Worm (Caenorhabditis elegans) whole organism, L1 larva: Measurements from ENCODE around the gene srh-215.

ENCODE experiments used
- C16A3.4 ChIP-seq: fragments of 150-350 bp; optimal IDR thresholded peaks from 2 replicates; lab custom pipeline; 2014; ENCODE audit warnings: missing biosample characterization, missing genetic modification characterization
- F16B12.6 ChIP-seq: fragments of 150-350 bp; optimal IDR thresholded peaks from 2 replicates; lab custom pipeline; 2014; ENCODE audit warnings: missing biosample characterization, missing genetic modification characterization
- aha-1 ChIP-seq: fragments of 150-350 bp; optimal IDR thresholded peaks from 2 replicates; lab custom pipeline; 2014; ENCODE audit warnings: missing biosample characterization, missing genetic modification characterization
- ama-1 ChIP-seq: fragments of 150-350 bp; optimal IDR thresholded peaks from 2 replicates; lab custom pipeline; 2014
- ceh-63 ChIP-seq: fragments of 200-800 bp; sonication (Bioruptor generic); optimal IDR thresholded peaks from 2 replicates; lab custom pipeline; 2018; ENCODE audit warnings: mild to moderate bottlenecking, missing genetic modification characterization, missing compliant biosample characterization
- ces-1 ChIP-seq: fragments of 150-350 bp; optimal IDR thresholded peaks from 2 replicates; lab custom pipeline; 2014; ENCODE audit warnings: missing biosample characterization, missing genetic modification reagents, missing genetic modification characterization
- dpl-1 ChIP-seq, 3 experiments: fragments of 150-350 bp in 2 of 3; sonication (generic microtip) in 1 of 3; optimal IDR thresholded peaks; 2 replicates each; lab custom pipeline; 2014 to 2017; ENCODE audit warnings: missing biosample characterization in 3 of 3, missing genetic modification characterization in 3 of 3, missing genetic modification reagents in 3 of 3
- dsc-1 ChIP-seq: sonication (generic microtip); optimal IDR thresholded peaks from 2 replicates; lab custom pipeline; 2016; ENCODE audit warnings: mild to moderate bottlenecking, missing genetic modification characterization, missing compliant biosample characterization
- efl-1 ChIP-seq, 4 experiments: fragments of 150-350 bp; optimal IDR thresholded peaks in 3 of 4; peaks in 1 of 4; 1 replicate in 1 of 4; 2 replicates in 3 of 4; lab custom pipeline; 2014; ENCODE audit warnings: missing biosample characterization in 2 of 4, missing genetic modification characterization in 2 of 4, missing genetic modification reagents in 2 of 4
- elt-2 ChIP-seq: sonication (generic microtip); optimal IDR thresholded peaks from 2 replicates; lab custom pipeline; 2016; ENCODE audit warnings: missing genetic modification characterization, mild to moderate bottlenecking, inconsistent platforms, missing compliant biosample characterization, missing genetic modification reagents
- fkh-4 ChIP-seq: sonication (generic microtip); optimal IDR thresholded peaks from 2 replicates; lab custom pipeline; 2016; ENCODE audit warnings: missing compliant biosample characterization, missing genetic modification characterization, borderline replicate concordance
- fkh-8 ChIP-seq: sonication (generic microtip); optimal IDR thresholded peaks from 2 replicates; lab custom pipeline; 2016; ENCODE audit warnings: mild to moderate bottlenecking, missing genetic modification characterization, missing compliant biosample characterization
- fos-1 ChIP-seq: fragments of 150-350 bp; optimal IDR thresholded peaks from 2 replicates; lab custom pipeline; 2014; ENCODE audit warnings: missing biosample characterization, missing genetic modification characterization
- grh-1 ChIP-seq: fragments of 200-800 bp; sonication (Bioruptor generic); IDR thresholded peaks from 2 replicates; pipeline ENCODE4 v1.3.6; 2022; ENCODE audit warnings: missing genetic modification reagents, missing genetic modification characterization, missing compliant biosample characterization
- hlh-17 ChIP-seq: fragments of 200-800 bp; sonication (Bioruptor generic); optimal IDR thresholded peaks from 2 replicates; lab custom pipeline; 2018; ENCODE audit warnings: missing genetic modification characterization, mild to moderate bottlenecking, missing compliant biosample characterization, moderate library complexity, borderline replicate concordance
- hpl-2 ChIP-seq: fragments of 150-350 bp; optimal IDR thresholded peaks from 2 replicates; lab custom pipeline; 2014; ENCODE audit warnings: missing biosample characterization, missing genetic modification reagents, missing genetic modification characterization
- irx-1 ChIP-seq: sonication (generic microtip); optimal IDR thresholded peaks from 2 replicates; lab custom pipeline; 2016; ENCODE audit warnings: missing genetic modification characterization, missing compliant biosample characterization
- isw-1 ChIP-seq: fragments of 200-800 bp; sonication (Bioruptor generic); IDR thresholded peaks from 2 replicates; pipeline ENCODE4 v1.3.6; 2022; ENCODE audit warnings: missing genetic modification characterization, missing compliant biosample characterization
- lin-13 ChIP-seq: fragments of 150-350 bp; optimal IDR thresholded peaks from 2 replicates; lab custom pipeline; 2014; ENCODE audit warnings: missing biosample characterization, missing genetic modification reagents, missing genetic modification characterization
- lin-14 ChIP-seq: fragments of 200-800 bp; sonication (Bioruptor generic); optimal IDR thresholded peaks from 2 replicates; lab custom pipeline; 2018; ENCODE audit warnings: mild to moderate bottlenecking, missing genetic modification characterization, moderate library complexity, missing compliant biosample characterization
- lin-35 ChIP-seq, 2 experiments: fragments of 150-350 bp; optimal IDR thresholded peaks; 2 replicates each; lab custom pipeline; 2014; ENCODE audit warnings: missing biosample characterization in 2 of 2, missing genetic modification characterization in 2 of 2, missing genetic modification reagents in 2 of 2
- lin-39 ChIP-seq: fragments of 150-350 bp; optimal IDR thresholded peaks from 2 replicates; lab custom pipeline; 2014; ENCODE audit warnings: missing biosample characterization, missing genetic modification reagents, missing genetic modification characterization
- lir-3 ChIP-seq: sonication (generic microtip); optimal IDR thresholded peaks from 2 replicates; lab custom pipeline; 2016; ENCODE audit warnings: mild to moderate bottlenecking, missing genetic modification characterization, moderate library complexity, missing compliant biosample characterization; ENCODE audit not compliant: poor library complexity
- mab-9 ChIP-seq: fragments of 200-800 bp; sonication (Bioruptor generic); IDR thresholded peaks from 2 replicates; pipeline ENCODE4 v1.3.6; 2022; ENCODE audit warnings: missing genetic modification reagents, missing genetic modification characterization, missing compliant biosample characterization
- mdl-1 ChIP-seq, 2 experiments: fragments of 150-350 bp; optimal IDR thresholded peaks; 2 replicates each; lab custom pipeline; 2014 to 2017; ENCODE audit warnings: missing biosample characterization in 2 of 2, missing genetic modification characterization in 2 of 2, inconsistent platforms in 1 of 2
- mef-2 ChIP-seq: fragments of 150-350 bp; optimal IDR thresholded peaks from 2 replicates; lab custom pipeline; 2014; ENCODE audit warnings: missing biosample characterization, missing genetic modification characterization
- nhr-11 ChIP-seq: fragments of 150-350 bp; optimal IDR thresholded peaks from 2 replicates; lab custom pipeline; 2014; ENCODE audit warnings: missing biosample characterization, missing genetic modification characterization
- nhr-12 ChIP-seq: sonication (generic microtip); optimal IDR thresholded peaks from 2 replicates; lab custom pipeline; 2017; ENCODE audit warnings: missing biosample characterization, missing genetic modification characterization
- nhr-19 ChIP-seq: fragments of 200-800 bp; sonication (Bioruptor generic); conservative IDR thresholded peaks from 2 replicates; pipeline ENCODE4 v1.3.6; 2022; ENCODE audit warnings: missing genetic modification characterization, missing compliant biosample characterization
- nhr-20 ChIP-seq: sonication (generic microtip); optimal IDR thresholded peaks from 2 replicates; lab custom pipeline; 2016; ENCODE audit warnings: mild to moderate bottlenecking, missing genetic modification characterization, missing compliant biosample characterization
- nhr-71 ChIP-seq: sonication (generic microtip); optimal IDR thresholded peaks from 2 replicates; lab custom pipeline; 2016; ENCODE audit warnings: mild to moderate bottlenecking, missing genetic modification characterization, moderate library complexity, missing compliant biosample characterization
- nhr-76 ChIP-seq: sonication (generic microtip); optimal IDR thresholded peaks from 2 replicates; lab custom pipeline; 2017; ENCODE audit warnings: missing biosample characterization, missing genetic modification characterization
- nhr-77 ChIP-seq: fragments of 150-350 bp; optimal IDR thresholded peaks from 2 replicates; lab custom pipeline; 2014; ENCODE audit warnings: missing biosample characterization, missing genetic modification characterization
- nhr-85 ChIP-seq: sonication (generic microtip); peaks from one replicate; lab custom pipeline; 2016; ENCODE audit warnings: missing genetic modification characterization, inconsistent platforms, missing compliant biosample characterization
- nhr-90 ChIP-seq: sonication (generic microtip); optimal IDR thresholded peaks from 2 replicates; lab custom pipeline; 2016; ENCODE audit warnings: mild to moderate bottlenecking, missing genetic modification characterization, missing compliant biosample characterization; ENCODE audit not compliant: poor library complexity
- pax-3 ChIP-seq: fragments of 200-800 bp; sonication (Bioruptor generic); optimal IDR thresholded peaks from 2 replicates; lab custom pipeline; 2018; ENCODE audit warnings: mild to moderate bottlenecking, missing genetic modification characterization, moderate library complexity, missing compliant biosample characterization
- pqm-1 ChIP-seq: sonication (generic microtip); optimal IDR thresholded peaks from 3 replicates; lab custom pipeline; 2017; ENCODE audit warnings: missing biosample characterization, missing genetic modification characterization
- rnt-1 ChIP-seq: sonication (generic microtip); optimal IDR thresholded peaks from 2 replicates; lab custom pipeline; 2016; ENCODE audit warnings: mild to moderate bottlenecking, missing genetic modification characterization, moderate library complexity, missing compliant biosample characterization
- skn-1 ChIP-seq: fragments of 150-350 bp; optimal IDR thresholded peaks from 2 replicates; lab custom pipeline; 2014; ENCODE audit warnings: missing biosample characterization, missing genetic modification characterization
- tlp-1 ChIP-seq: fragments of 150-350 bp; optimal IDR thresholded peaks from 2 replicates; lab custom pipeline; 2014; ENCODE audit warnings: missing biosample characterization, missing genetic modification characterization
- unc-130 ChIP-seq: fragments of 150-350 bp; optimal IDR thresholded peaks from 2 replicates; lab custom pipeline; 2017; ENCODE audit warnings: missing biosample characterization, missing genetic modification characterization, inconsistent platforms
- unc-30 ChIP-seq: sonication (generic microtip); optimal IDR thresholded peaks from 2 replicates; lab custom pipeline; 2017; ENCODE audit warnings: missing biosample characterization, missing genetic modification characterization
- vab-15 ChIP-seq: sonication (generic microtip); optimal IDR thresholded peaks from 2 replicates; lab custom pipeline; 2017; ENCODE audit warnings: missing genotype, mild to moderate bottlenecking, missing genetic modification characterization, missing compliant biosample characterization
- xbp-1 ChIP-seq: sonication (generic microtip); optimal IDR thresholded peaks from 2 replicates; lab custom pipeline; 2016; ENCODE audit warnings: missing genetic modification characterization, missing compliant biosample characterization
- zip-4 ChIP-seq: fragments of 200-800 bp; sonication (Bioruptor generic); optimal IDR thresholded peaks from 2 replicates; lab custom pipeline; 2018; ENCODE audit warnings: mild to moderate bottlenecking, missing genetic modification characterization, moderate library complexity, missing compliant biosample characterization
- ztf-11 ChIP-seq, 2 experiments: sonication (generic microtip); optimal IDR thresholded peaks; 2 replicates each; lab custom pipeline; 2016 to 2017; ENCODE audit warnings: missing genetic modification characterization in 2 of 2, missing biosample characterization in 1 of 2, missing compliant biosample characterization in 1 of 2

srh-215 gene

ce11 chrV:16827485-16827884 lies 4.3 kb downstream of the srh-215 start, which contains the start of gene srh-216:
Gene srh-216, minus strand, starts transcription at chrV:16827585.
- no peak for TF ChIP-seq unc-30 (tag; lab: Kevin White, UChicago)
- no peak for TF ChIP-seq lin-14 (GFP tag; lab: Kevin White, UChicago)
- TF ChIP-seq ceh-63: no peak
- TF ChIP-seq ztf-11 (tag; optimal IDR thresholded peaks at IDR 0.05; lab: Kevin White, UChicago): no peak
- TF ChIP-seq vab-15 (tag; lab: Kevin White, UChicago): no peak
- no peak for TF ChIP-seq pax-3
- TF ChIP-seq lin-39 (tag; lab: Kevin White, UChicago): no peak
- TF ChIP-seq lin-13 (GFP tag; lab: Kevin White, UChicago): no peak
- no peak for TF ChIP-seq dsc-1
- TF ChIP-seq irx-1 (tag; lab: Kevin White, UChicago): no peak
- no peak for TF ChIP-seq fos-1 (tag; lab: Kevin White, UChicago)
- TF ChIP-seq rnt-1 (tag; lab: Kevin White, UChicago): no peak
- TF ChIP-seq fkh-4 (tag; lab: Kevin White, UChicago): no peak
- TF ChIP-seq hpl-2 (GFP tag; lab: Kevin White, UChicago): no peak
- TF ChIP-seq F16B12.6 (tag; lab: Kevin White, UChicago): no peak

DNA sequence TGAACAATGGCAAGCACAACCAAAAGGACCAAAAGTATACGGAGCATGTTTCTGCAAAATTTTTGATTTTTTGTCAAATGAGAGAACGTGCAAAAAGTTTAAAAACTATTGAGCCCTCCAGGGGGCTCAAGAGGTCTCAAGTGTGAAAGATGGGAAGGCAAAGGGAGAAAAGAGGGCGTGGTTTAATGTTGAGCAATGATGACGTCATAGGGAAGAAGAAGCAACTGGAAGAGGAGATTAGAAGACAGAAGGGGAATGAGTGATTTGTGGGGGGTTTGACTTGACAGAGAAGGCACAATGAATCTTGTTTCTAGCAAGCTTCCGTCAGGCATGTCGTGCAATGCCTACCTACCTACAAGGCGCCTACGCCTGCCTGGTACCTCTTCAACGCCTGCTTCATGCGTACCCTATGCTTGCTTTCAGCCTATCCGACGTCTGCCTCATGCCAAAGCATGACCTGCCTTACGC lies 10.5 kb downstream of the srh-215 start, which contains the start of gene T20B3.14:
Gene T20B3.14 (minus strand): TSS at position 51 of the 468 bp plus-strand sequence.
- no peak for TF ChIP-seq nhr-11 (tag; lab: Kevin White, UChicago)
- TF ChIP-seq lin-14 (GFP tag; lab: Kevin White, UChicago): peak; percentile 22

DNA sequence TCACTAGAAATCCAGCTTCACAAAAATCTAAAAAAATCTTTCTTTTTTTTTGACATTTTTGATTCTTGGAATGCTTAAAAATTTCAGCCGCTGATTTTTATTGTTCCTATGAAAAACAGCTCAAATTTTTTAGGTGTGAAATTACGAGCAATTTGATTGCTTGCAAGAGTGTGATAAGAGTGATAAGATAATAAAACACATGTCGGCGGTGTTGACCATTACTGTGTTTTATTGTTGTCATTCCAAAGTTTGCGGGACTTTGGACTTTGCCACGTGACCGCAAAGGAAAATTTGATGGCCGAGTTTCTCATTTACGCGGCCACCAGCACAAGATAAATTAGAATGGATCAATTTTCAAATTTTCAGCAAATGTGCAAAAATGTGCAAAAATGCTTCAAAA lies 15.1 kb downstream of the srh-215 start:
- TF ChIP-seq C16A3.4 (no peak), pqm-1 (tag; lab: Kevin White, UChicago) (no peak), isw-1 (GFP tag; lab: Robert Waterston, UW) (no peak), fos-1 (tag; lab: Kevin White, UChicago) (no peak), unc-130 (tag; lab: Kevin White, UChicago) (no peak), nhr-71 (tag; lab: Kevin White, UChicago) (peak; percentile 27), irx-1 (tag; lab: Kevin White, UChicago) (no peak), fkh-4 (tag; lab: Kevin White, UChicago) (no peak), lin-35 (GFP tag; optimal IDR thresholded peaks at IDR 0.05; lab: Kevin White, UChicago) (peak in 1 of 2 experiments; percentile 48), hpl-2 (GFP tag; lab: Kevin White, UChicago) (no peak), fkh-8 (tag; lab: Kevin White, UChicago) (no peak), lin-14 (GFP tag; lab: Kevin White, UChicago) (peak; percentile 21), nhr-76 (tag; lab: Kevin White, UChicago) (no peak), aha-1 (tag; lab: Kevin White, UChicago) (no peak), efl-1 (optimal IDR thresholded peaks at IDR 0.05; lab: Kevin White, UChicago) (no peak), efl-1 (GFP tag; optimal IDR thresholded peaks at IDR 0.05 in 1 of 2; lab: Kevin White, UChicago) (peak in 1 of 2 experiments; percentile 12), nhr-20 (peak; percentile 32), nhr-19 (GFP tag; lab: Robert Waterston, UW) (no peak; the same call in 1 of the 2 replicates), vab-15 (tag; lab: Kevin White, UChicago) (no peak), nhr-90 (tag; lab: Kevin White, UChicago) (peak; percentile 16), skn-1 (no peak), grh-1 (GFP tag; lab: Robert Waterston, UW) (no peak), elt-2 (tag; lab: Kevin White, UChicago) (peak; percentile 94), ama-1 (lab: Kevin White, UChicago) (no peak), ces-1 (GFP tag; lab: Kevin White, UChicago) (no peak), tlp-1 (peak; percentile 84), mdl-1 (tag; optimal IDR thresholded peaks at IDR 0.05; lab: Kevin White, UChicago) (peak in 1 of 2 experiments; percentile 46), zip-4 (GFP tag; lab: Kevin White, UChicago) (no peak), lin-39 (tag; lab: Kevin White, UChicago) (no peak), dpl-1 (GFP tag; optimal IDR thresholded peaks at IDR 0.05; lab: Kevin White, UChicago) (peak in 1 of 3 experiments; percentile 18), unc-30 (tag; lab: Kevin White, UChicago) (no peak), nhr-77 (tag; lab: Kevin White, UChicago) (no peak), hlh-17 (GFP tag; lab: Kevin White, UChicago) (no peak), lir-3 (tag; lab: Kevin White, UChicago) (no peak), mab-9 (GFP tag; lab: Robert Waterston, UW) (no peak), xbp-1 (tag; lab: Kevin White, UChicago) (no peak), nhr-85 (no peak), ztf-11 (tag; optimal IDR thresholded peaks at IDR 0.05; lab: Kevin White, UChicago) (no peak), nhr-12 (tag; lab: Kevin White, UChicago) (no peak), mef-2 (no peak)
